Fruit fly (Drosophila melanogaster): Measurements from ENCODE around the gene CG5653.

CG5653 gene

DNA sequence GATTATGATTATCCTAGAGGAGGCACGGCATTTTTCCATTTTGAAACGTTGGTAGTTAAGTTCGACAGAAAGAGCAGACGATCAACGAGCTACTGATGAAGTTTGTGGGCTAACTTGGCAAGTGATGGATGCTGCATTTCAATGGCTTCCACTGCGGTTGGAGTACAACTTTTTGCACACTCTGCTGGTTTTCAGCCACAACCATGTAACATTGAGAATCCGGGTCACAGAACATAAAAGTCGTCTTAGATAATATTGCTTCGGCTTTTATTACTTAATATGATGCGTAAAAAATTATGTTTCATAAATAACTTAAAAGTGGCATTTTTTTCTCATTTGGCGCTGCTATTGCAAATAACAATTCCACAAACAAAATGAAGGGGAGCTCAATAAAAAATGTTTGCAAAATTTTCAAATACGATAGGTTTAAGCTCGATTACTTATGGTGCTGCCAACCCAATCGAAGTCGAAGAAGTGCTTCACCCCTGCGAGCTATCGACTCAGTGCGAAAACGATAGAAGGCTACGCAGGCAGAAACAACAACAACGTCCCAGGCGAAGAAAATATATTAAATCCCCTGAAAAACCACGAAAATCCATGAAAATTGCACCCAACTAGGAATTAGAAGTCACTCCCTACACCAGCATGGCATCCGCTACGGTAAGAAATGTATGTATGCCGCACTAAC lies at the start of gene CG5653, which contains the start of gene CG5021:
CG5653 (minus strand) TSS at position 51 of the 688 bp plus-strand sequence.
CG5021 (plus strand) TSS at position 506 of the 688 bp plus-strand sequence.
- TF ChIP-seq noc (tag; optimal IDR thresholded peaks at IDR 0.05) = no peak

DNA sequence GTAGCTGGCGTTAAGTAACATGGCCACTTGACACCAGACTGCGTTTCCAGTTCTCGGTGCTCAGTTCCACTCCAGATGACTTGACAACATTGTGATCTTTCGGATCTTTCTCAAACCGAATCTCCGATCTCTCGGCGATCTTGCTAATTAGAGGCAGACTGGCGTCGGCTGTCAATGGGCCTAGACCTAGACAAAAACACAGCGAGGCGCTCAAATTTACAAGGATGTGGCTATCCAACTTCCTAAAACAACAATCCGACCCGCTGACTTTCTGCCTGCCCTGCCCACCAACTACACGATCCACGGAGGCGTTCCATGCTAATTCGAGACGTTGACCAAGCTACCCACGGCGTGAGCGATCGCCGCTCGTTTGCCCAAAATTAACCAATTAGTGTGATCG lies 47.6 kb upstream of the CG5653 start:
- TF ChIP-seq noc (tag; optimal IDR thresholded peaks at IDR 0.05) = no peak

DNA sequence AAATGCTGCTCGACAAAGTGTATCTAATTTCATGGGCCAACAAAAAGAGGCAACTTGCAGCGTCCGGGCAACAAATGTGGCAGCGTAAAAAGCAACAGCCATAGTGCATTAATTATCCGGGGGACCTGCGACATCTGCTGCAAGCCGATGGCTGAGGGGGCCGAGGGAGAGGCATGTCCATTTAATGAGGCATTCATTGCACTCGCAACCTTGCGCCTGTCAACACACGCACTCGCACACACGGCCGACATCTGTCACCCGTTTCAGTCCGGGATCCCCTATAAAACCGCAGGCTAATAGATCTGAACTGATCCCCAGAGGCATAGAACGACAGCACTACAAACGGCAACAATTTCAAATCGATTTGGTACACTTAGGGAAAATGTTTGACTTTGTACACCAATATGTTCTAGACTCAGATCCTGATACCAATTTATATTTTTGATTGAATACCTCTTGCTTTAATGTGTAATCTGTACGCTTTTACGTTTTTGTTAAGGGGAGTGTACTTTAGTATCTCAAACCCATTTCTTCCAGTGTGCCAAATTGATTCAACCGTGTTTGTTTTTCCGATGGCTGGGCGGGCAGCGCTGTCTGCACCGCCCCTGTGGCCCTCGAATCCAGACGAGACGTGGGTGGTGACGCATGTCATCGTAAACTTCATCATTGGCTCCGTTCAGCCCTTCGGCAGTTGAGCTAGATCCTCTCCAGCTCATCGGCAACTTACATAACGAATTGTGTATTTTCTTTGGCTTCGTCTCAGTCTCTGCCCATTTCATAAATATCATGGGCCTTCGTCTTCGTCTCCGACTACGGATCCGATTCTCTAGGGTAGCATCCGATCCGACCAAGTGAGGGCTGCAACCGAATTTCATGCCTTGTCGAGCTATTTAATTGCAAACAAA lies 45.6 kb upstream of the CG5653 start:
- TF ChIP-seq noc (tag; optimal IDR thresholded peaks at IDR 0.05) = no peak

DNA sequence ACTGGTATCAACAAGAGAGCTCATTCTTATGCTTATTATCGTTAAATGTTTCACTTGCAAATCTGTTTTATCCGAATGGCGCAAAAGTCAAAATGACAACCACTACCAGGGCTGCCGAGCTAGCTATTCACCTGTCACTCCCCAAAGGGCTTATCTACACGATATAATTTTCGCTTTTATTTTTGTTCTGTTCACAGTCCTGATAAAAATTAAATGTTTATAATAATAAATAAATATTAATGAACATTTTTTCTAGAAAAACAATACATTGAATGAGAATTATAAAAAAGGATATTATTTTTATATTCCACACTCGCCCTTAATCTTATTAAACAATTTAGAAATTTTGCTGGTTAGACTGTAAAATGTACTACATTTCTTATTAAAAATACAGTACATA lies 43.6 kb upstream of the CG5653 start, which contains the start of gene CG5194:
CG5194 (minus strand) TSS at position 101 of the 400 bp plus-strand sequence.
- TF ChIP-seq noc (tag; optimal IDR thresholded peaks at IDR 0.05) = no peak

DNA sequence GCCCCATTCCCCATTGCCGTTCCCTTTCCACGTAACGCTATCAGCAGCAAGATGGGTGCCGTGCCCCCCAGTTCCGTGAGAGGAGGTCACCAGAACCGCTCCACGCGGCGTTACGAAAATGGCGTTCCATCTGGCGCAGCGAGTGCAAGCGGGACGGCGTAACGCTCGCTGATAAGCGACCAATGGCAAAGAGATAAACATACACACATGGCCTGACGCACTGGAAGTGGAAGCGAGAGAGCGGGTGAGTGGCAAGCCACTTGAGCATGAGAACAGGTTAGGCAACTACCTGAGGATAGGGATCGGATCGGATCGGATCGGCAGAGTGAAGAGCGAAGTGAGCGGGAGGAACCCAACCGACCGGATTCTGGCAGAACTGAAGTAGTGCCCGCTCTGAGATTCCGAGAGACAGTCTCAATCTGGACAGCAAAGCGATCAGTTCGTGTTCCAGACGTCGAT lies 38.6 kb upstream of the CG5653 start, which contains the start of gene Doc3:
Doc3 (plus strand) TSS at position 409 of the 459 bp plus-strand sequence.
- TF ChIP-seq noc (tag; optimal IDR thresholded peaks at IDR 0.05) = no peak

DNA sequence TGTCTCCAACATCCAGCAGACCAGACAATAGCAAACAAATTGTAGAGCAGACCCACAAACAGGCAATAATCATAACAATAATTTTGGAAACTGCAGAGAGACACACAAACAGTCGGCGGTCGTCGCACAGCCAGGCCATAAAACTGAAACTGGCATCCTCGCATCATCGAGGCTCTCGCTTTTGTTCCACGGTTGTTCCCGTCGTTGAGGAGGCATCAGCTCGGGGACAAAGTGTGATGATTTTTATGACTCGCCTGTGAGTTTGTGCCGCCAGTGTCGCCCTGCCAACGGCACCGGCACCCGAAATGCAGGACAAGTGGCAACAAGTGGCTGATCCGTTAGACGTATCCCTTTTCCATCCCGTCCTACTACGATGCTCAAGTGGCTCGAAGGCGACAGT lies 37.2 kb upstream of the CG5653 start:
- TF ChIP-seq noc (tag; optimal IDR thresholded peaks at IDR 0.05) = no peak

DNA sequence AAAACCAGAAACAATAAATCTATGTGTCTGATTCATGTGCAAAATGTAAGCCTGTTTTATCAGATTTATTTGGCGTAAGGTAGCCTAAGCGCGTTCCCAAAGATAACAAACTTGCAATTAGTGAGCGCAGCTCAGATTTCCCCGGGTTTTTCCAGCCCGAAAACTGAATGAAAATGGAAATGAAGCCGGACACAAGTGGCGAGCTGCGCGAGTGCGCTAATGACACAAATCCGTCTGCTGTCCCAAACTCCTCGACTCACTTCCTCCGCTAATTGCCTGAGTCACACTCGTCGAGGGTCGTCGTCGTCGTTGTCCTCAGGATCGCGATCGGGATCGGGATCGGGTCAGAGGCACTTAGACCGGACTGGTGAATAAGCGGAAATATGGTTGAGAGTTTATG lies 36.4 kb upstream of the CG5653 start:
- TF ChIP-seq noc (tag; optimal IDR thresholded peaks at IDR 0.05) = no peak

DNA sequence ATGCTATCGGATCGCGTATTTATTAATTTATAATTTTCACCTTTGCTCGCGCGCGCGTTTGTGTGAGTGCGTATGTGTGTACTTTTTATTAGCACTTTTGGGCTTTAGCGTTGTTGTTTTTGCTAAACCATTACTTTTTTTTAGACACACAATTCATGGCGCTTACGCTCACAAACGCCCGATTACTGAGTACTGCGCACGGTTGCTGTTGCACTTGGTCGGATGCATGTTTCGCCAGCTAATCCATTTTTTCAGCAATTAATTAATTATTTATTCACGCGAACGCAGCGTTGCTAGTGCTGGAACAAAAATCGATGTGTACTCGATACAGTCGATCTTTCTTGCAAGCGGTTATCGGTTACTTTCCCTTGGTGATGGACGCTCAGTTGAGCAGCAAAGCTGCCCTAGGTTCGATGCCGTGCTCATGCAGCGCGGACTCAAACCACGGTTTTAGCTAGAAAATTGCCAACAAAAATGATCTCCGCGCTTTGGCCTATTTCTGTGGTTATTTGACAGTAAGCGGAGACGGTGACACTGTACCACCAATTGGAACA lies 31.6 kb upstream of the CG5653 start, which contains the start of the genes smg and CG5087:
smg (minus strand) TSS at position 304 of the 554 bp plus-strand sequence.
CG5087 (plus strand) TSS at position 499 of the 554 bp plus-strand sequence.
- TF ChIP-seq noc (tag; optimal IDR thresholded peaks at IDR 0.05) = peak; percentile 31

DNA sequence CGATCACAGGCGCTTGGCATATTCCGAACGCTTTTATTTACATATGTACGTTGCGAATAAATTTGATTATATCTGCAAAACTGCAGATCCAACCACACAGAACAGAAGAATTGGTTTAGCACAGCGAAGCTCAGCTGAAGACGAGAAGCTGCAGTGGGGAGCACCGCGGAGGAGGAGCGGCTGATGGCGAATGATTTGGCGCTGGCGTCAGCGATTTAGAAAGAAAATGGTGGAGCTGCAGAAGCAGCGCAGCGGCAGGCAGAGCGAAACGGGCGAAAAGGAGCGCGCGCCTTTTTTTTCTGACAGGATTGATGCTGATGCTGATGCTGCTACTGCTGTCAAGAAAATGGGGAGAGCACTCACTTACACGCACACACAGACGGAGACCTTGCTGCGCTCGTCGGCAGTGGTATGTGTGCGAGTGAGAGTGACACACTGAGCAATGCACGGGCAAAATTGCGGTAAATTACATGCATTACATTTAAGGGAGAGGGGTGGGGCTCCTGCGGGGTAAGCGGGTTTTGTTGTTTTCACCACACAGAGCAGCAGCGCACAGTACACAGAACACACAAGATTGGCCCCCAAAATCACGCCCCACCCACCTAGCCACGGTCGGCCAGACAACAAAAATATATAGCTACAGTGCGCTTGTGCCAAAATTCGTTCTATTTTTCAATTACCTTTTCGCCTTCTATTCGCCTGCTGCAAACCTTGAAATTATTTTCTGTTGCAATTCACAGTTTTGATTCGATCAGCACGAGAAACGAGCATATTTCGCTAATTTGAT lies 30.9 kb upstream of the CG5653 start:
- no peak for TF ChIP-seq noc (tag; optimal IDR thresholded peaks at IDR 0.05)

DNA sequence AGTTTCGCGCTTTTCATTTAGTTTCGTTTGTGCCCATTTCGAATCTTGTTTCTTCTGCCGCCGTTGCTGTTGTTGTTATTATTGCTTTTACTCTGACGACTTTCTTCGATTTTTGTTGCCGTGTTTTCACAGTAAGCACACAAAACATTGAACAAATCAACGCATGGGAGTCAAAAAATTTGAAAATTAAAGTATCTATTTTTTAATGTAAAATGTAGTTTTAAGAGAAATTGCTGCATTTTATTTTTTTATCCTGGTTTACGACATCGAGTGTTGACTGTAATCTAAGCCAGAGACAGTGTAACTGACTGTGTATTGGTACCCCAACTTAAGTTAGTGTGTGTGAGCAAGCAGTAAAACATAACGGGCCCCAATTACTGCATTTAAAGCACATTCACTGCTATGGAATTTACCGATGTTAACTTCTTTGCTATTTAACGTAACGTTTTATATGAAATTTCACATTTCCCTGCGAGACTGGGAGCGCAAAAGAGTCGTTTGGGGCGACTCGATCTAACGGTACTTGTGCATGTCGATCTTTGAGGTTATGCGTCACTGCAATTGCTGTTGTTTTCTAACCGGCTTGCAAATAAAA lies 30.1 kb upstream of the CG5653 start:
- TF ChIP-seq noc (tag; optimal IDR thresholded peaks at IDR 0.05) = peak; percentile 83

DNA sequence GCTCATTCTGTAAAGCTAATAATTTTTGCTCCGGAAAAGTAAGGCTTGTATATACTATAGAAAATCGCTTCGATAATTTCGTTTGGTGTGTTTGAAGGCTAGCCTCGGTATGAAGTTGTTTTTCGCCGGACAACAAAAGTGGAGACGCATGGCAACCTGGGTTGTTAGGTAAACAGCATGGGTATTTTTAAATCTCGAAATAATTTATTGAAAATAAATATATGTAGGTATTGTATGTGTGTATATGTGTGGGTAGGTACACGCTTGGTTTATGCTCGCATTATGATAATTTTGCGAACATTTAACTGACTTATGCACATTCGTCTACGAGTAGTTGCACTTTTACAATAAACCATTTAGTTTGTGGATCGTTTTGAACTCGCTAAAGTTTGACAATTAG lies 24.0 kb upstream of the CG5653 start, which contains the start of gene CG5280:
CG5280 (minus strand) TSS at position 101 of the 400 bp plus-strand sequence.
- TF ChIP-seq noc (tag; optimal IDR thresholded peaks at IDR 0.05) = no peak

DNA sequence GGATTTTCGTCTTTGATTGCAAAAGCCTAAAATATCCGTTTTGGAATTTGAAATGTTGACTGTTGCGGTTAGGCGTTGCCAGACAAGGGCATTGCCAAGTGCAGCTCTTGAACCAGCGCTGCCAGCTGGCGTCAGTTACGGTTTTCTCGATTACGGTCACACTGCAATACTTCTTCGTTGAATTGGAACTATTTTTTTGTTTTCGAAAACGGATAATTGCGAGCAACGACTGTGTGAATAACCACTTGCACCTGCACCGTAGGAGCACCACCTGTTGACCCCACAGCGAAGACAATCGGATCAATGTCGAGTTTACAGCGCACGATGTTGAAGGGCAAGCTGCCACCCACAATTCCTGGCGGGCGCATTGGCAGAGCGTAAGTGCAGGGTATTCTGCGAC lies 20.4 kb upstream of the CG5653 start, which contains the start of gene CG5068:
CG5068 (plus strand) TSS at position 129 of the 400 bp plus-strand sequence.
- TF ChIP-seq noc (tag; optimal IDR thresholded peaks at IDR 0.05) = no peak

DNA sequence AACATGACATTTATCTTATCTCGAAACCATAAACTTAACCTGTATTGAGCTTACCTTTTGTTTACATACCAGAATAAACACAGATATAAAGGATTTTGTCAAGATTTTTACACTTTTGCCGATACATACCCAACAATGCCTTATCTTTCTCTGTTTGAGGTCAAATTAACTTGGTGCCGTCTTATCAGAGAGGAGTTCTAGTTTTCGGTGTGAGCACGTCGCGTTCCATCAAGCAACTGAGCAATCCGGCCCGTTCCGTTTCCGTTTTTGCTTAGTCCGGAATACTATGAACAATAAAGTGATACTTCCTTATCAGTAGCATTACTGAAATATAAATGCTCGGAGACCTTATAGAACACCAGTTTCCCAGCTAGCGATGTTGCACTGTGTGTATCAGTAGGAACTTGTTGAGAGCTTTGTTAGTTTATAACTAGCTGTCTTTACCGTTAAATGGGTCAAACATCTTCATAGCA lies 19.7 kb upstream of the CG5653 start, which contains the start of gene Galk:
Galk (minus strand) TSS at position 244 of the 473 bp plus-strand sequence.
- TF ChIP-seq noc (tag; optimal IDR thresholded peaks at IDR 0.05) = peak; percentile 79

DNA sequence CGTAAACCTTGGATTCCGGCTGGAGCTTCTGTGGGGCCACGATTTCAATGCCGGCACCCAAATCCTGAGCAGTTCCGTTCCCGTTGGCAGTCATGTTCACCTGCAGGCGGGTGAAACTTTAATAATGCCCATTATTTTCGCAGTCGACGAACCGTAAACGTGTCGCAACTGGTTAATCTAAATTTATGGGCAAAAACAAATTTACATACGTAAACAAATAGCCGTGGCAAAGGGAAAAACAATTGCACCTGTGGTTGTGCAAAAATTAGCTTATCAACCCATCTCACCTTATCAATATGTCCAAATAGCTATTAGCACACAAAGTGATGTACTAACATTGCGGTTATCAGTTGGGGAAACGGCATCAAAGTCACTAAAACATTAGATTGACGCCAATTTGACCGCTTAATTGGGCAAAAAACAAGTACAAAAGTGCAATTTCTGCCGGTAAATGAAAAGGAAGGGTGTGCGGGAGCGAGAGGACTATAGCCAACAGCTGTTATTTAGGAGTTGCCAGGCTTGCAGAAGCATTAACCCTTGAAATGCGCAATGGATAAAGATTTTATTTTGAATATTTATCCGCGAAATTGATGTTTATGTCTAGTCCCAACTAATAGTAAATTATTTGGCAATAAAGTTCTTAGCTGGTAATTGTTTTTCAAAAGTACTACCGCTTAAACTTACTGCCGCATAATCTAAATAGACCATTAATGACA lies 19.1 kb upstream of the CG5653 start:
- TF ChIP-seq noc (tag; optimal IDR thresholded peaks at IDR 0.05) = no peak
